Worm (Caenorhabditis elegans) whole organism, midembryonic: ENCODE measurements around the gene F35H8.1.

ENCODE experiments used
- cog-1 ChIP-seq: sonication (generic microtip); optimal IDR thresholded peaks from 2 replicates; lab custom pipeline; 2016; ENCODE audit warnings: missing genetic modification characterization, missing compliant biosample characterization
- flt-1 ChIP-seq: fragments of 200-800 bp; sonication (Bioruptor generic); IDR thresholded peaks from 2 replicates; pipeline ENCODE4 v1.3.6; 2022; ENCODE audit warnings: missing genetic modification characterization, missing compliant biosample characterization
- ztf-29 ChIP-seq: fragments of 200-800 bp; sonication (Bioruptor generic); IDR thresholded peaks from 2 replicates; pipeline ENCODE4 v1.3.6; 2022; ENCODE audit warnings: missing genetic modification reagents, missing genetic modification characterization, missing compliant biosample characterization

- TF ChIP-seq ztf-29, result no peak
- no peak for TF ChIP-seq cog-1
- no peak for TF ChIP-seq flt-1 (GFP tag; lab: Robert Waterston, UW)
These were observed 48.0 kb upstream of the F35H8.1 start for ce11 chrII:9601069-9601468.
